In genomic region chrIV:4042274-4042673, ce11 we compare ENCODE assay signal across 1 worm cellular context.
TF ChIP-seq lines count a peak whose summit lies in the region.

TSS of gene cdc-73 (plus strand) at chrIV:4042575.

TF ChIP-seq in whole organism, L1 larva, 84 proteins besides CTCF, POLR2A, EP300 and RAD21 (continued from another document):
- TF ChIP-seq mab-9 (GFP tag; IDR thresholded peaks at IDR 0.05; lab: Robert Waterston, UW) (0 out of 2 replicates have a peak, but pooled peaks have one; percentile 21), irx-1 (tag; optimal IDR thresholded peaks at IDR 0.05; lab: Kevin White, UChicago) (peak; percentile 83), C16A3.4 (tag; optimal IDR thresholded peaks at IDR 0.05; lab: Kevin White, UChicago) (peak; percentile 7), elt-3 (tag; optimal IDR thresholded peaks at IDR 0.05; lab: Kevin White, UChicago) (peak in 1 of 6 experiments; percentile 39), dsc-1 (tag; optimal IDR thresholded peaks at IDR 0.05; lab: Kevin White, UChicago) (peak; percentile 63), efl-1 (optimal IDR thresholded peaks at IDR 0.05; lab: Kevin White, UChicago) (peak; percentile 93 to 94), efl-1 (GFP tag; optimal IDR thresholded peaks at IDR 0.05 in 1 of 2; lab: Kevin White, UChicago) (peak; percentile 92 to 99), ceh-90 (tag; optimal IDR thresholded peaks at IDR 0.05; lab: Kevin White, UChicago) (peak; percentile 87), ceh-8 (GFP tag; optimal IDR thresholded peaks at IDR 0.05; lab: Kevin White, UChicago) (no peak), isw-1 (GFP tag; IDR thresholded peaks at IDR 0.05; lab: Robert Waterston, UW) (peak; percentile 34), nhr-11 (tag; optimal IDR thresholded peaks at IDR 0.05; lab: Kevin White, UChicago) (no peak), lin-15B (tag; optimal IDR thresholded peaks at IDR 0.05; lab: Kevin White, UChicago) (peak; percentile 25), lsy-2 (tag; optimal IDR thresholded peaks at IDR 0.05; lab: Kevin White, UChicago) (peak; percentile 59 to 60), nhr-76 (tag; optimal IDR thresholded peaks at IDR 0.05; lab: Kevin White, UChicago) (no peak), fkh-4 (tag; optimal IDR thresholded peaks at IDR 0.05; lab: Kevin White, UChicago; ENCODE audit: borderline replicate concordance) (peak; percentile 53), C04F5.9 (tag; optimal IDR thresholded peaks at IDR 0.05; lab: Kevin White, UChicago) (peak; percentile 22), ets-5 (GFP tag; IDR thresholded peaks at IDR 0.05; lab: Robert Waterston, UW) (no peak), dpl-1 (GFP tag; optimal IDR thresholded peaks at IDR 0.05; lab: Kevin White, UChicago) (peak; percentile 89 to 93 (median 91)), ceh-63 (GFP tag; optimal IDR thresholded peaks at IDR 0.05; lab: Kevin White, UChicago) (no peak), nhr-12 (tag; optimal IDR thresholded peaks at IDR 0.05; lab: Kevin White, UChicago) (no peak), rnt-1 (tag; optimal IDR thresholded peaks at IDR 0.05; lab: Kevin White, UChicago) (peak; percentile 94), nhr-19 (GFP tag; conservative IDR thresholded peaks at IDR 0.05; lab: Robert Waterston, UW) (peak; percentile 46), ztf-11 (tag; optimal IDR thresholded peaks at IDR 0.05; lab: Kevin White, UChicago) (peak in 1 of 2 experiments; percentile 63), F16B12.6 (tag; optimal IDR thresholded peaks at IDR 0.05; lab: Kevin White, UChicago) (peak; percentile 29), swsn-7 (tag; optimal IDR thresholded peaks at IDR 0.05; lab: Kevin White, UChicago) (peak; percentile 52), xbp-1 (tag; optimal IDR thresholded peaks at IDR 0.05; lab: Kevin White, UChicago) (peak; percentile 54), sup-37 (GFP tag; optimal IDR thresholded peaks at IDR 0.05; lab: Kevin White, UChicago) (no peak), lin-13 (GFP tag; optimal IDR thresholded peaks at IDR 0.05; lab: Kevin White, UChicago) (peak; percentile 1), unc-98 (GFP tag; IDR thresholded peaks at IDR 0.05; lab: Robert Waterston, UW) (0 out of 2 replicates have a peak, but pooled peaks have one; percentile 37), tbx-2 (tag; optimal IDR thresholded peaks at IDR 0.05; lab: Kevin White, UChicago) (peak; percentile 72), blmp-1 (tag; optimal IDR thresholded peaks at IDR 0.05; lab: Kevin White, UChicago) (no peak), fos-1 (tag; optimal IDR thresholded peaks at IDR 0.05; lab: Kevin White, UChicago) (peak; percentile 12), ceh-88 (GFP tag; IDR thresholded peaks at IDR 0.05; lab: Robert Waterston, UW) (no peak), sox-4 (tag; optimal IDR thresholded peaks at IDR 0.05; lab: Kevin White, UChicago) (peak; percentile 50)
